Fruit fly (Drosophila melanogaster) whole organism, prepupa: ENCODE measurements around the gene Cp16.

Experiments
- CG10669 ChIP-seq: fragments of 200-800 bp; sonication (Bioruptor generic); optimal IDR thresholded peaks from 3 replicates; lab custom pipeline; 2018; ENCODE audit warnings: missing biosample characterization, mild to moderate bottlenecking, missing genetic modification characterization, moderate library complexity
- CG11294 ChIP-seq: fragments of 200-800 bp; sonication (Bioruptor generic); IDR thresholded peaks from 2 replicates; pipeline ENCODE4 v1.3.6; 2022; ENCODE audit warnings: missing biosample characterization, missing genetic modification characterization
- CG11762 ChIP-seq: fragments of 200-800 bp; sonication (Bioruptor generic); optimal IDR thresholded peaks from 3 replicates; lab custom pipeline; 2016; ENCODE audit warnings: missing biosample characterization, missing genetic modification characterization; ENCODE audit not compliant: insufficient read depth
- CG15336 ChIP-seq: fragments of 200-800 bp; sonication (Bioruptor generic); IDR thresholded peaks from 2 replicates; pipeline ENCODE4 v1.3.6; 2022; ENCODE audit warnings: missing biosample characterization, missing genetic modification characterization
- CG1621 ChIP-seq: fragments of 200-800 bp; sonication (Bioruptor generic); optimal IDR thresholded peaks from 3 replicates; lab custom pipeline; 2018; ENCODE audit warnings: missing biosample characterization, mild to moderate bottlenecking, missing genetic modification characterization
- CG16779 ChIP-seq: fragments of 200-800 bp; sonication (Bioruptor generic); optimal IDR thresholded peaks from 3 replicates; lab custom pipeline; 2017; ENCODE audit warnings: missing biosample characterization, mild to moderate bottlenecking, missing genetic modification characterization
- CG3032 ChIP-seq: fragments of 200-800 bp; optimal IDR thresholded peaks from 2 replicates; lab custom pipeline; 2019; ENCODE audit warnings: missing biosample characterization, mild to moderate bottlenecking, missing genetic modification characterization, moderate library complexity
- CG34406 ChIP-seq: fragments of 200-800 bp; sonication (Bioruptor generic); optimal IDR thresholded peaks from 3 replicates; lab custom pipeline; 2016; ENCODE audit warnings: missing biosample characterization, missing genetic modification characterization
- CG4318 ChIP-seq: fragments of 200-800 bp; sonication (Bioruptor generic); optimal IDR thresholded peaks from 3 replicates; lab custom pipeline; 2017; ENCODE audit warnings: missing biosample characterization, mild to moderate bottlenecking, missing genetic modification characterization
- CG6163 ChIP-seq: fragments of 200-800 bp; sonication (Bioruptor generic); IDR thresholded peaks from 3 replicates; pipeline ENCODE4 v1.3.6; 2022; ENCODE audit warnings: missing biosample characterization, missing genetic modification characterization
- CG6792 ChIP-seq: fragments of 200-800 bp; sonication (Bioruptor generic); optimal IDR thresholded peaks from 3 replicates; lab custom pipeline; 2016; ENCODE audit warnings: missing biosample characterization, missing genetic modification characterization
- CG6808 ChIP-seq: fragments of 200-800 bp; sonication (Bioruptor generic); optimal IDR thresholded peaks from 3 replicates; lab custom pipeline; 2017; ENCODE audit warnings: missing biosample characterization, missing genetic modification characterization, mild to moderate bottlenecking, moderate library complexity, missing genetic modification reagents
- CG6854 ChIP-seq: fragments of 200-800 bp; sonication (Bioruptor generic); optimal IDR thresholded peaks from 2 replicates; lab custom pipeline; 2017; ENCODE audit warnings: missing biosample characterization, mild to moderate bottlenecking, missing genetic modification characterization
- CG7368 ChIP-seq: fragments of 200-800 bp; sonication (Bioruptor generic); optimal IDR thresholded peaks from 3 replicates; lab custom pipeline; 2016; ENCODE audit warnings: missing biosample characterization, missing genetic modification characterization
- CG8319 ChIP-seq: fragments of 200-800 bp; sonication (Bioruptor generic); optimal IDR thresholded peaks from 3 replicates; lab custom pipeline; 2016; ENCODE audit warnings: missing biosample characterization, missing genetic modification characterization
- CG8632 ChIP-seq: fragments of 200-800 bp; sonication (Bioruptor generic); optimal IDR thresholded peaks from 3 replicates; lab custom pipeline; 2016; ENCODE audit warnings: missing biosample characterization, missing genetic modification characterization
- CG9139 ChIP-seq: fragments of 200-800 bp; sonication (Bioruptor generic); optimal IDR thresholded peaks from 3 replicates; lab custom pipeline; 2017; ENCODE audit warnings: missing biosample characterization, mild to moderate bottlenecking, missing genetic modification characterization
- Eip75B ChIP-seq: fragments of 200-800 bp; sonication (Bioruptor generic); optimal IDR thresholded peaks from 3 replicates; lab custom pipeline; 2016; ENCODE audit warnings: missing biosample characterization, missing genetic modification characterization
- Eip78C ChIP-seq: fragments of 200-800 bp; sonication (Bioruptor generic); peaks from one replicate; lab custom pipeline; 2016; ENCODE audit warnings: missing biosample characterization, missing genetic modification characterization
- Ets21C ChIP-seq: fragments of 200-800 bp; sonication (Bioruptor generic); optimal IDR thresholded peaks from 3 replicates; lab custom pipeline; 2016; ENCODE audit warnings: missing biosample characterization, missing genetic modification characterization
- Ets96B ChIP-seq: fragments of 200-800 bp; optimal IDR thresholded peaks from 2 replicates; lab custom pipeline; 2019; ENCODE audit warnings: missing biosample characterization, mild to moderate bottlenecking, missing genetic modification characterization, moderate library complexity
- Gug ChIP-seq: fragments of 200-800 bp; sonication (Bioruptor generic); IDR thresholded peaks from 2 replicates; pipeline ENCODE4 v1.3.6; 2022; ENCODE audit warnings: missing biosample characterization, missing genetic modification characterization
- Hr38 ChIP-seq: sonication (Bioruptor generic); optimal IDR thresholded peaks from 2 replicates; lab custom pipeline; 2016; ENCODE audit warnings: missing biosample characterization, missing genetic modification characterization
- Hr39 ChIP-seq: fragments of 200-800 bp; sonication (Bioruptor generic); optimal IDR thresholded peaks from 2 replicates; lab custom pipeline; 2016; ENCODE audit warnings: missing biosample characterization, missing genetic modification characterization
- Hr4 ChIP-seq: fragments of 200-800 bp; sonication (Bioruptor generic); optimal IDR thresholded peaks from 3 replicates; lab custom pipeline; 2016; ENCODE audit warnings: missing biosample characterization, missing genetic modification characterization
- Met ChIP-seq: fragments of 200-800 bp; sonication (Bioruptor generic); optimal IDR thresholded peaks from 3 replicates; lab custom pipeline; 2016; ENCODE audit warnings: missing biosample characterization, missing genetic modification characterization
- OdsH ChIP-seq: fragments of 200-800 bp; sonication (Bioruptor generic); optimal IDR thresholded peaks from 3 replicates; lab custom pipeline; 2016; ENCODE audit warnings: missing biosample characterization, missing genetic modification characterization
- Smox ChIP-seq: fragments of 200-800 bp; sonication (Bioruptor generic); optimal IDR thresholded peaks from 3 replicates; lab custom pipeline; 2016; ENCODE audit warnings: missing biosample characterization, missing genetic modification characterization
- Sox15 ChIP-seq: fragments of 200-800 bp; sonication (Bioruptor generic); optimal IDR thresholded peaks from 3 replicates; lab custom pipeline; 2016; ENCODE audit warnings: missing biosample characterization, missing genetic modification characterization
- achi ChIP-seq: fragments of 200-800 bp; sonication (Bioruptor generic); optimal IDR thresholded peaks from 3 replicates; lab custom pipeline; 2016; ENCODE audit warnings: missing biosample characterization, missing genetic modification characterization
- acj6 ChIP-seq: fragments of 200-800 bp; sonication (Bioruptor generic); optimal IDR thresholded peaks from 3 replicates; lab custom pipeline; 2016; ENCODE audit warnings: missing biosample characterization, missing genetic modification characterization
- cyc ChIP-seq: fragments of 200-800 bp; sonication (Bioruptor generic); optimal IDR thresholded peaks from 3 replicates; lab custom pipeline; 2016; ENCODE audit warnings: missing biosample characterization, missing genetic modification characterization
- dac ChIP-seq: fragments of 200-800 bp; sonication (Bioruptor generic); optimal IDR thresholded peaks from 2 replicates; lab custom pipeline; 2017; ENCODE audit warnings: missing biosample characterization, mild to moderate bottlenecking, missing genetic modification characterization
- dsx ChIP-seq: fragments of 200-800 bp; optimal IDR thresholded peaks from 3 replicates; lab custom pipeline; 2019; ENCODE audit warnings: missing biosample characterization, mild to moderate bottlenecking, missing genetic modification characterization, moderate library complexity; ENCODE audit not compliant: poor library complexity, severe bottlenecking
- eg ChIP-seq: fragments of 200-800 bp; sonication (Bioruptor generic); IDR thresholded peaks from 3 replicates; pipeline ENCODE4 v1.3.6; 2022; ENCODE audit warnings: missing biosample characterization, missing genetic modification characterization
- esn ChIP-seq: fragments of 200-800 bp; sonication (Bioruptor generic); optimal IDR thresholded peaks from 2 replicates; lab custom pipeline; 2016; ENCODE audit warnings: missing biosample characterization, mild to moderate bottlenecking, missing genetic modification characterization, moderate library complexity
- fd59A ChIP-seq: fragments of 200-800 bp; sonication (Bioruptor generic); optimal IDR thresholded peaks from 2 replicates; lab custom pipeline; 2017; ENCODE audit warnings: missing biosample characterization, mild to moderate bottlenecking, missing genetic modification characterization, missing genetic modification reagents
- fd85E ChIP-seq: fragments of 200-800 bp; sonication (Bioruptor generic); optimal IDR thresholded peaks from 3 replicates; lab custom pipeline; 2016; ENCODE audit warnings: missing biosample characterization, missing genetic modification characterization
- fkh ChIP-seq: fragments of 200-800 bp; sonication (Bioruptor generic); optimal IDR thresholded peaks from 3 replicates; lab custom pipeline; 2017; ENCODE audit warnings: missing biosample characterization, mild to moderate bottlenecking, missing genetic modification characterization, moderate library complexity
- lz ChIP-seq: fragments of 200-800 bp; sonication (Bioruptor generic); optimal IDR thresholded peaks from 3 replicates; lab custom pipeline; 2016; ENCODE audit warnings: missing biosample characterization, missing genetic modification characterization
- pdm3 ChIP-seq: fragments of 200-800 bp; sonication (Bioruptor generic); optimal IDR thresholded peaks from 3 replicates; lab custom pipeline; 2016; ENCODE audit warnings: missing biosample characterization, missing genetic modification characterization
- salr ChIP-seq, 2 experiments: fragments of 200-800 bp; sonication (Bioruptor generic); optimal IDR thresholded peaks; 3 replicates each; lab custom pipeline; 2016 to 2018; ENCODE audit warnings: missing biosample characterization in 2 of 2, missing genetic modification characterization in 2 of 2, mild to moderate bottlenecking in 1 of 2
- spab ChIP-seq: fragments of 200-800 bp; sonication (Bioruptor generic); optimal IDR thresholded peaks from 2 replicates; lab custom pipeline; 2017; ENCODE audit warnings: missing biosample characterization, mild to moderate bottlenecking, missing genetic modification characterization, missing genetic modification reagents
- ss ChIP-seq, 2 experiments: fragments of 200-800 bp; sonication (Bioruptor generic); optimal IDR thresholded peaks; 2 replicates in 1 of 2; 3 replicates in 1 of 2; lab custom pipeline; 2017 to 2018; ENCODE audit warnings: mild to moderate bottlenecking in 2 of 2, missing biosample characterization in 2 of 2, missing genetic modification characterization in 2 of 2, moderate library complexity in 1 of 2
- svp ChIP-seq: fragments of 200-800 bp; sonication (Bioruptor generic); peaks from one replicate; lab custom pipeline; 2016; ENCODE audit warnings: missing biosample characterization, missing genetic modification characterization
- topi ChIP-seq: fragments of 200-800 bp; sonication (Bioruptor generic); optimal IDR thresholded peaks from 3 replicates; lab custom pipeline; 2016; ENCODE audit warnings: missing biosample characterization, missing genetic modification characterization
- vri ChIP-seq: fragments of 200-800 bp; sonication (Bioruptor generic); optimal IDR thresholded peaks from 3 replicates; lab custom pipeline; 2016; ENCODE audit warnings: missing biosample characterization, mild to moderate bottlenecking, missing genetic modification characterization

The Cp16 gene

dm6 chr3L:8774974-8775731 lies 43.4 kb downstream of the Cp16 start (continued):
- TF ChIP-seq CG34406 (no peak), cyc (GFP tag; lab: Kevin White, UChicago) (no peak), OdsH (GFP tag; lab: Kevin White, UChicago) (no peak), fkh (GFP tag; lab: Kevin White, UChicago) (no peak), CG6163 (GFP tag; lab: Robert Waterston, UW) (no peak), CG8319 (no peak), fd85E (no peak), CG11294 (GFP tag; lab: Robert Waterston, UW) (no peak), CG6854 (GFP tag; lab: Kevin White, UChicago) (peak; percentile 81), CG4318 (GFP tag; lab: Kevin White, UChicago) (no peak), svp (GFP tag; lab: Kevin White, UChicago) (peak; percentile 14), eg (GFP tag; lab: Robert Waterston, UW) (no peak), lz (GFP tag; lab: Kevin White, UChicago) (no peak), pdm3 (GFP tag; lab: Kevin White, UChicago) (no peak), acj6 (GFP tag; lab: Kevin White, UChicago) (no peak), CG10669 (GFP tag; lab: Kevin White, UChicago) (peak; percentile 11), Eip75B (no peak), ss (GFP tag; optimal IDR thresholded peaks at IDR 0.05; lab: Kevin White, UChicago) (peak; percentile 52 to 73)

dm6 chr3L:8777313-8777924 lies 45.7 kb downstream of the Cp16 start:
- TF ChIP-seq Met (peak; percentile 45), CG6792 (GFP tag; lab: Kevin White, UChicago) (no peak), dsx (GFP tag; lab: Kevin White, UChicago) (no peak), Sox15 (GFP tag; lab: Kevin White, UChicago) (no peak), CG6808 (GFP tag; lab: Kevin White, UChicago) (no peak), CG6854 (GFP tag; lab: Kevin White, UChicago) (no peak), Smox (peak; percentile 44), fd59A (GFP tag; lab: Kevin White, UChicago) (no peak), OdsH (GFP tag; lab: Kevin White, UChicago) (peak; percentile 7), cyc (GFP tag; lab: Kevin White, UChicago) (no peak), dac (no peak), salr (GFP tag; optimal IDR thresholded peaks at IDR 0.05; lab: Kevin White, UChicago) (no peak), CG16779 (tag; lab: Kevin White, UChicago) (no peak), Ets96B (tag; lab: Kevin White, UChicago) (no peak), CG11762 (GFP tag; lab: Kevin White, UChicago) (no peak), CG1621 (tag; lab: Kevin White, UChicago) (no peak), CG34406 (peak; percentile 19), esn (GFP tag; lab: Kevin White, UChicago) (peak; percentile 61), CG11294 (GFP tag; lab: Robert Waterston, UW) (no peak), spab (GFP tag; lab: Kevin White, UChicago) (no peak), CG9139 (no peak), CG3032 (tag; lab: Kevin White, UChicago) (no peak), CG4318 (GFP tag; lab: Kevin White, UChicago) (no peak), Hr4 (GFP tag; lab: Kevin White, UChicago) (no peak), vri (GFP tag; lab: Kevin White, UChicago) (peak; percentile 37), Eip78C (peak; percentile 60), Hr39 (GFP tag; lab: Kevin White, UChicago) (peak; percentile 17), topi (GFP tag; lab: Kevin White, UChicago) (no peak), eg (GFP tag; lab: Robert Waterston, UW) (no peak), fkh (GFP tag; lab: Kevin White, UChicago) (no peak), Gug (no peak), CG8632 (peak; percentile 8), CG15336 (GFP tag; lab: Robert Waterston, UW) (no peak), Hr38 (GFP tag; lab: Kevin White, UChicago) (no peak), CG6163 (GFP tag; lab: Robert Waterston, UW) (no peak), achi (GFP tag; lab: Kevin White, UChicago) (peak; percentile 27), CG7368 (GFP tag; lab: Kevin White, UChicago) (no peak), Ets21C (GFP tag; lab: Kevin White, UChicago) (no peak), CG10669 (GFP tag; lab: Kevin White, UChicago) (no peak)
